Fruit fly (Drosophila melanogaster): ENCODE measurements around the gene CG9072.

Gene CG9072

dm6 chrX:15120116-15120515 lies 24.3 kb upstream of the CG9072 start (continued):
- no peak for TF ChIP-seq Spps (tag; optimal IDR thresholded peaks at IDR 0.05)
- peak; percentile 57 for TF ChIP-seq CG15269 (tag; optimal IDR thresholded peaks at IDR 0.05)
- no peak for TF ChIP-seq CG8478 (optimal IDR thresholded peaks at IDR 0.05)
- TF ChIP-seq CG14441 (GFP tag; IDR thresholded peaks at IDR 0.05), result peak; percentile 27; the same call in 1 of the 2 replicates
- TF ChIP-seq croc (GFP tag; conservative IDR thresholded peaks at IDR 0.05), result no peak
- peak; percentile 3 for TF ChIP-seq Xbp1 (GFP tag; optimal IDR thresholded peaks at IDR 0.05)
- TF ChIP-seq CG15479 (GFP tag; optimal IDR thresholded peaks at IDR 0.05), result no peak
- TF ChIP-seq CG33213 (GFP tag; optimal IDR thresholded peaks at IDR 0.05), result no peak
- peak; percentile 71 for TF ChIP-seq CG10147 (GFP tag; optimal IDR thresholded peaks at IDR 0.05)
- TF ChIP-seq Max (GFP tag; optimal IDR thresholded peaks at IDR 0.05), result no peak
- TF ChIP-seq TFAM (GFP tag; optimal IDR thresholded peaks at IDR 0.05), result no peak
- peak; percentile 9 for TF ChIP-seq Deaf1 (tag; optimal IDR thresholded peaks at IDR 0.05)
- TF ChIP-seq CG10565 (GFP tag; optimal IDR thresholded peaks at IDR 0.05), result no peak
- TF ChIP-seq chif (GFP tag; optimal IDR thresholded peaks at IDR 0.05), result no peak
- no peak for TF ChIP-seq Abd-B (GFP tag; optimal IDR thresholded peaks at IDR 0.05)
- TF ChIP-seq CG5245 (GFP tag; optimal IDR thresholded peaks at IDR 0.05), result no peak
- peak; percentile 62 for TF ChIP-seq schlank (tag; optimal IDR thresholded peaks at IDR 0.05)
- peak; percentile 26 for TF ChIP-seq CG9727 (GFP tag; optimal IDR thresholded peaks at IDR 0.05)
- TF ChIP-seq Dad (GFP tag; optimal IDR thresholded peaks at IDR 0.05), result no peak
- TF ChIP-seq CG2199 (GFP tag; IDR thresholded peaks at IDR 0.05), result no peak
- no peak for TF ChIP-seq HLHmδ (GFP tag; optimal IDR thresholded peaks at IDR 0.05)
- TF ChIP-seq CG3847 (GFP tag; IDR thresholded peaks at IDR 0.05), result peak; percentile 62
- peak; percentile 92 for TF ChIP-seq Med (GFP tag)
- no peak for TF ChIP-seq lola (GFP tag; optimal IDR thresholded peaks at IDR 0.05)
- no peak for TF ChIP-seq Neu2 (GFP tag; optimal IDR thresholded peaks at IDR 0.05; ENCODE audit: borderline replicate concordance)
- no peak for TF ChIP-seq sens-2 (GFP tag; IDR thresholded peaks at IDR 0.05)
- no peak for TF ChIP-seq H2.0 (GFP tag; IDR thresholded peaks at IDR 0.05)
- no peak for TF ChIP-seq CG11560 (tag; IDR thresholded peaks at IDR 0.05)
- TF ChIP-seq Camta (GFP tag; optimal IDR thresholded peaks at IDR 0.05), result no peak
- no peak for TF ChIP-seq CG13775 (GFP tag; optimal IDR thresholded peaks at IDR 0.05)
- no peak for TF ChIP-seq Hsf (GFP tag; optimal IDR thresholded peaks at IDR 0.05)
- TF ChIP-seq CG9817 (tag; optimal IDR thresholded peaks at IDR 0.05), result peak; percentile 50
- TF ChIP-seq CG34376 (GFP tag; optimal IDR thresholded peaks at IDR 0.05), result no peak
- no peak for TF ChIP-seq CG11696 (GFP tag; IDR thresholded peaks at IDR 0.05)
- TF ChIP-seq CG18619 (GFP tag; optimal IDR thresholded peaks at IDR 0.05), result peak; percentile 38
- TF ChIP-seq CG7839 (tag; optimal IDR thresholded peaks at IDR 0.05), result peak; percentile 62
- peak; percentile 54 for TF ChIP-seq zfh2 (GFP tag; optimal IDR thresholded peaks at IDR 0.05)
- TF ChIP-seq h (optimal IDR thresholded peaks at IDR 0.05), result no peak
- no peak for TF ChIP-seq CG12299 (tag; optimal IDR thresholded peaks at IDR 0.05)
- no peak for TF ChIP-seq CG11398 (GFP tag; optimal IDR thresholded peaks at IDR 0.05)
- no peak for TF ChIP-seq CG4854 (GFP tag; optimal IDR thresholded peaks at IDR 0.05)
- TF ChIP-seq CG10431 (GFP tag; optimal IDR thresholded peaks at IDR 0.05), result no peak
- peak; percentile 54 for TF ChIP-seq CG18599 (GFP tag; optimal IDR thresholded peaks at IDR 0.05)
- no peak for TF ChIP-seq usp (GFP tag; optimal IDR thresholded peaks at IDR 0.05)
- peak; percentile 22 for TF ChIP-seq Hand (GFP tag; optimal IDR thresholded peaks at IDR 0.05)
- no peak for TF ChIP-seq danr (GFP tag; IDR thresholded peaks at IDR 0.05)
- TF ChIP-seq CG12071 (GFP tag; optimal IDR thresholded peaks at IDR 0.05), result peak; percentile 21
- TF ChIP-seq nau (GFP tag; optimal IDR thresholded peaks at IDR 0.05), result no peak
- no peak for TF ChIP-seq trh (GFP tag; optimal IDR thresholded peaks at IDR 0.05)
- no peak for TF ChIP-seq MESR4 (GFP tag; optimal IDR thresholded peaks at IDR 0.05)
- peak; percentile 81 for TF ChIP-seq CG9932 (GFP tag; IDR thresholded peaks at IDR 0.05)
- TF ChIP-seq BEAF-32 (GFP tag; optimal IDR thresholded peaks at IDR 0.05), result no peak

Measured in whole organism, embryonic.